Fruit fly (Drosophila melanogaster) whole organism: ENCODE data around the gene JYalpha.

Source experiments
- CG8478 ChIP-seq: fragments of >200 bp; optimal IDR thresholded peaks from 2 replicates; lab custom pipeline; 2018; ENCODE audit warnings: inconsistent platforms
- pan ChIP-seq: fragments of >200 bp; optimal IDR thresholded peaks from 2 replicates; lab custom pipeline; 2017
- psq ChIP-seq: fragments of >200 bp; optimal IDR thresholded peaks from 2 replicates; lab custom pipeline; 2017
- usp ChIP-seq: fragments of >200 bp; optimal IDR thresholded peaks from 2 replicates; lab custom pipeline; 2017; ENCODE audit warnings: missing biosample characterization, missing genetic modification characterization, mixed read lengths

dm6 chr4:579-978, at the start of gene JYalpha:
- TF ChIP-seq pan, result no peak
- TF ChIP-seq psq (lab: Kevin White, UChicago), result no peak
- TF ChIP-seq CG8478 (lab: Kevin White, UChicago), result no peak
- TF ChIP-seq usp (GFP tag; lab: Kevin White, UChicago), result no peak
